Worm (Caenorhabditis elegans) whole organism, L1 larva: ENCODE measurements around the gene fbxb-117.

Experiments used
- C16A3.4 ChIP-seq: fragments of 150-350 bp; optimal IDR thresholded peaks from 2 replicates; lab custom pipeline; 2014; ENCODE audit warnings: missing biosample characterization, missing genetic modification characterization
- C34B4.2 ChIP-seq: sonication (generic microtip); optimal IDR thresholded peaks from 2 replicates; lab custom pipeline; 2017; ENCODE audit warnings: mild to moderate bottlenecking, missing genetic modification characterization, missing compliant biosample characterization
- F16B12.6 ChIP-seq: fragments of 150-350 bp; optimal IDR thresholded peaks from 2 replicates; lab custom pipeline; 2014; ENCODE audit warnings: missing biosample characterization, missing genetic modification characterization
- ama-1 ChIP-seq: fragments of 150-350 bp; optimal IDR thresholded peaks from 2 replicates; lab custom pipeline; 2014
- blmp-1 ChIP-seq: fragments of 150-350 bp; optimal IDR thresholded peaks from 2 replicates; lab custom pipeline; 2014; ENCODE audit warnings: missing biosample characterization, missing genetic modification characterization
- ceh-8 ChIP-seq: fragments of 200-800 bp; sonication (Bioruptor generic); optimal IDR thresholded peaks from 2 replicates; lab custom pipeline; 2018; ENCODE audit warnings: mild to moderate bottlenecking, missing genetic modification characterization, moderate library complexity, missing compliant biosample characterization
- ceh-88 ChIP-seq: fragments of 200-800 bp; sonication (Bioruptor generic); IDR thresholded peaks from 2 replicates; pipeline ENCODE4 v1.3.6; 2022; ENCODE audit warnings: missing genetic modification characterization, missing compliant biosample characterization
- ceh-90 ChIP-seq: sonication (generic microtip); optimal IDR thresholded peaks from 2 replicates; lab custom pipeline; 2016; ENCODE audit warnings: missing genetic modification characterization, missing compliant biosample characterization
- ces-1 ChIP-seq: fragments of 150-350 bp; optimal IDR thresholded peaks from 2 replicates; lab custom pipeline; 2014; ENCODE audit warnings: missing biosample characterization, missing genetic modification reagents, missing genetic modification characterization
- dpl-1 ChIP-seq, 3 experiments: fragments of 150-350 bp in 2 of 3; sonication (generic microtip) in 1 of 3; optimal IDR thresholded peaks; 2 replicates each; lab custom pipeline; 2014 to 2017; ENCODE audit warnings: missing biosample characterization in 3 of 3, missing genetic modification characterization in 3 of 3, missing genetic modification reagents in 3 of 3
- dsc-1 ChIP-seq: sonication (generic microtip); optimal IDR thresholded peaks from 2 replicates; lab custom pipeline; 2016; ENCODE audit warnings: mild to moderate bottlenecking, missing genetic modification characterization, missing compliant biosample characterization
- efl-1 ChIP-seq, 4 experiments: fragments of 150-350 bp; optimal IDR thresholded peaks in 3 of 4; peaks in 1 of 4; 1 replicate in 1 of 4; 2 replicates in 3 of 4; lab custom pipeline; 2014; ENCODE audit warnings: missing biosample characterization in 2 of 4, missing genetic modification characterization in 2 of 4, missing genetic modification reagents in 2 of 4
- fkh-10 ChIP-seq: sonication (generic microtip); optimal IDR thresholded peaks from 2 replicates; lab custom pipeline; 2017; ENCODE audit warnings: missing biosample characterization, missing genetic modification reagents, missing genetic modification characterization
- fkh-8 ChIP-seq: sonication (generic microtip); optimal IDR thresholded peaks from 2 replicates; lab custom pipeline; 2016; ENCODE audit warnings: mild to moderate bottlenecking, missing genetic modification characterization, missing compliant biosample characterization
- fos-1 ChIP-seq: fragments of 150-350 bp; optimal IDR thresholded peaks from 2 replicates; lab custom pipeline; 2014; ENCODE audit warnings: missing biosample characterization, missing genetic modification characterization
- hlh-17 ChIP-seq: fragments of 200-800 bp; sonication (Bioruptor generic); optimal IDR thresholded peaks from 2 replicates; lab custom pipeline; 2018; ENCODE audit warnings: missing genetic modification characterization, mild to moderate bottlenecking, missing compliant biosample characterization, moderate library complexity, borderline replicate concordance
- hlh-4 ChIP-seq: sonication (generic microtip); optimal IDR thresholded peaks from 2 replicates; lab custom pipeline; 2016; ENCODE audit warnings: mild to moderate bottlenecking, missing genetic modification characterization, missing compliant biosample characterization
- hpl-2 ChIP-seq: fragments of 150-350 bp; optimal IDR thresholded peaks from 2 replicates; lab custom pipeline; 2014; ENCODE audit warnings: missing biosample characterization, missing genetic modification reagents, missing genetic modification characterization
- isw-1 ChIP-seq: fragments of 200-800 bp; sonication (Bioruptor generic); IDR thresholded peaks from 2 replicates; pipeline ENCODE4 v1.3.6; 2022; ENCODE audit warnings: missing genetic modification characterization, missing compliant biosample characterization
- lin-13 ChIP-seq: fragments of 150-350 bp; optimal IDR thresholded peaks from 2 replicates; lab custom pipeline; 2014; ENCODE audit warnings: missing biosample characterization, missing genetic modification reagents, missing genetic modification characterization
- lin-39 ChIP-seq: fragments of 150-350 bp; optimal IDR thresholded peaks from 2 replicates; lab custom pipeline; 2014; ENCODE audit warnings: missing biosample characterization, missing genetic modification reagents, missing genetic modification characterization
- lir-3 ChIP-seq: sonication (generic microtip); optimal IDR thresholded peaks from 2 replicates; lab custom pipeline; 2016; ENCODE audit warnings: mild to moderate bottlenecking, missing genetic modification characterization, moderate library complexity, missing compliant biosample characterization; ENCODE audit not compliant: poor library complexity
- lsy-2 ChIP-seq, 2 experiments: fragments of 150-350 bp; optimal IDR thresholded peaks; 2 replicates each; lab custom pipeline; 2014; ENCODE audit warnings: missing biosample characterization in 2 of 2, missing genetic modification characterization in 2 of 2
- mef-2 ChIP-seq: fragments of 150-350 bp; optimal IDR thresholded peaks from 2 replicates; lab custom pipeline; 2014; ENCODE audit warnings: missing biosample characterization, missing genetic modification characterization
- mep-1 ChIP-seq: fragments of 150-350 bp; optimal IDR thresholded peaks from 2 replicates; lab custom pipeline; 2014; ENCODE audit warnings: missing biosample characterization, missing genetic modification characterization
- nhr-19 ChIP-seq: fragments of 200-800 bp; sonication (Bioruptor generic); conservative IDR thresholded peaks from 2 replicates; pipeline ENCODE4 v1.3.6; 2022; ENCODE audit warnings: missing genetic modification characterization, missing compliant biosample characterization
- nhr-20 ChIP-seq: sonication (generic microtip); optimal IDR thresholded peaks from 2 replicates; lab custom pipeline; 2016; ENCODE audit warnings: mild to moderate bottlenecking, missing genetic modification characterization, missing compliant biosample characterization
- nhr-237 ChIP-seq: fragments of 150-350 bp; optimal IDR thresholded peaks from 2 replicates; lab custom pipeline; 2014; ENCODE audit warnings: missing biosample characterization, missing genetic modification characterization
- nhr-71 ChIP-seq: sonication (generic microtip); optimal IDR thresholded peaks from 2 replicates; lab custom pipeline; 2016; ENCODE audit warnings: mild to moderate bottlenecking, missing genetic modification characterization, moderate library complexity, missing compliant biosample characterization
- nhr-76 ChIP-seq: sonication (generic microtip); optimal IDR thresholded peaks from 2 replicates; lab custom pipeline; 2017; ENCODE audit warnings: missing biosample characterization, missing genetic modification characterization
- nhr-77 ChIP-seq: fragments of 150-350 bp; optimal IDR thresholded peaks from 2 replicates; lab custom pipeline; 2014; ENCODE audit warnings: missing biosample characterization, missing genetic modification characterization
- nhr-85 ChIP-seq: sonication (generic microtip); peaks from one replicate; lab custom pipeline; 2016; ENCODE audit warnings: missing genetic modification characterization, inconsistent platforms, missing compliant biosample characterization
- skn-1 ChIP-seq: fragments of 150-350 bp; optimal IDR thresholded peaks from 2 replicates; lab custom pipeline; 2014; ENCODE audit warnings: missing biosample characterization, missing genetic modification characterization
- sox-4 ChIP-seq: sonication (generic microtip); optimal IDR thresholded peaks from 2 replicates; lab custom pipeline; 2016; ENCODE audit warnings: missing genetic modification characterization, missing compliant biosample characterization
- swsn-7 ChIP-seq: sonication (generic microtip); optimal IDR thresholded peaks from 2 replicates; lab custom pipeline; 2016; ENCODE audit warnings: missing genetic modification characterization, missing compliant biosample characterization
- tlp-1 ChIP-seq: fragments of 150-350 bp; optimal IDR thresholded peaks from 2 replicates; lab custom pipeline; 2014; ENCODE audit warnings: missing biosample characterization, missing genetic modification characterization
- unc-30 ChIP-seq: sonication (generic microtip); optimal IDR thresholded peaks from 2 replicates; lab custom pipeline; 2017; ENCODE audit warnings: missing biosample characterization, missing genetic modification characterization
- unc-86 ChIP-seq: sonication (generic microtip); optimal IDR thresholded peaks from 2 replicates; lab custom pipeline; 2016; ENCODE audit warnings: missing genetic modification characterization, missing compliant biosample characterization
- unc-98 ChIP-seq: fragments of 200-800 bp; sonication (Bioruptor generic); IDR thresholded peaks from 2 replicates; pipeline ENCODE4 v1.3.6; 2022; ENCODE audit warnings: missing genetic modification characterization, missing compliant biosample characterization
- vab-15 ChIP-seq: sonication (generic microtip); optimal IDR thresholded peaks from 2 replicates; lab custom pipeline; 2017; ENCODE audit warnings: missing genotype, mild to moderate bottlenecking, missing genetic modification characterization, missing compliant biosample characterization
- zag-1 ChIP-seq: fragments of 150-350 bp; optimal IDR thresholded peaks from 2 replicates; lab custom pipeline; 2014; ENCODE audit warnings: missing biosample characterization, missing genetic modification characterization
- zip-4 ChIP-seq: fragments of 200-800 bp; sonication (Bioruptor generic); optimal IDR thresholded peaks from 2 replicates; lab custom pipeline; 2018; ENCODE audit warnings: mild to moderate bottlenecking, missing genetic modification characterization, moderate library complexity, missing compliant biosample characterization
- ztf-11 ChIP-seq, 2 experiments: sonication (generic microtip); optimal IDR thresholded peaks; 2 replicates each; lab custom pipeline; 2016 to 2017; ENCODE audit warnings: missing genetic modification characterization in 2 of 2, missing biosample characterization in 1 of 2, missing compliant biosample characterization in 1 of 2

Gene fbxb-117

ce11 chrV:19293025-19293424 lies 10.6 kb downstream of the fbxb-117 start, which contains the start of gene F55C9.5:
F55C9.5 (minus strand) TSS chrV:19293125.
- no peak for TF ChIP-seq vab-15 (tag; lab: Kevin White, UChicago)
- TF ChIP-seq ceh-8 (GFP tag; lab: Kevin White, UChicago), result no peak
- no peak for TF ChIP-seq ama-1
- TF ChIP-seq F16B12.6 (tag; lab: Kevin White, UChicago), result no peak
- TF ChIP-seq lin-13 (GFP tag; lab: Kevin White, UChicago), result no peak
- TF ChIP-seq dsc-1, result no peak
- TF ChIP-seq, all 84 proteins: peak for 0

- TF ChIP-seq hlh-4 (tag; lab: Kevin White, UChicago), result no peak
- no peak for TF ChIP-seq nhr-77 (tag; lab: Kevin White, UChicago)
- no peak for TF ChIP-seq lin-13 (GFP tag; lab: Kevin White, UChicago)
- TF ChIP-seq isw-1 (GFP tag; lab: Robert Waterston, UW), result no peak
- no peak for TF ChIP-seq ceh-88 (GFP tag; lab: Robert Waterston, UW)
- no peak for TF ChIP-seq blmp-1 (tag; lab: Kevin White, UChicago)
- no peak for TF ChIP-seq nhr-237 (tag; lab: Kevin White, UChicago)
- TF ChIP-seq sox-4 (tag; lab: Kevin White, UChicago), result no peak
- TF ChIP-seq C16A3.4 (tag; lab: Kevin White, UChicago), result no peak
- no peak for TF ChIP-seq hlh-17 (GFP tag; lab: Kevin White, UChicago)
- TF ChIP-seq swsn-7 (tag; lab: Kevin White, UChicago), result no peak
- TF ChIP-seq mep-1 (tag; lab: Kevin White, UChicago), result no peak
- no peak for TF ChIP-seq mef-2 (tag; lab: Kevin White, UChicago)
Observed at ce11 chrV:19296723-19297122, 14.3 kb downstream of the fbxb-117 start, which contains the start of gene F55C9.6. F55C9.6 (minus strand) TSS chrV:19296823.

- TF ChIP-seq isw-1 (GFP tag; lab: Robert Waterston, UW) (no peak), ztf-11 (tag; optimal IDR thresholded peaks at IDR 0.05; lab: Kevin White, UChicago) (no peak), C34B4.2 (tag; lab: Kevin White, UChicago) (no peak), tlp-1 (tag; lab: Kevin White, UChicago) (no peak), unc-86 (tag; lab: Kevin White, UChicago) (no peak), nhr-20 (tag; lab: Kevin White, UChicago) (no peak), unc-98 (GFP tag; lab: Robert Waterston, UW) (no peak), vab-15 (tag; lab: Kevin White, UChicago) (no peak), lin-13 (GFP tag; lab: Kevin White, UChicago) (no peak), nhr-76 (no peak), skn-1 (tag; lab: Kevin White, UChicago) (no peak), lsy-2 (tag; optimal IDR thresholded peaks at IDR 0.05; lab: Kevin White, UChicago) (no peak), fos-1 (tag; lab: Kevin White, UChicago) (no peak), ces-1 (GFP tag; lab: Kevin White, UChicago) (no peak), nhr-71 (no peak), nhr-85 (no peak)
Observed at ce11 chrV:19297510-19297909, 15.1 kb downstream of the fbxb-117 start, which contains the start of gene fbxb-60. fbxb-60 (plus strand) TSS chrV:19297810.

DNA sequence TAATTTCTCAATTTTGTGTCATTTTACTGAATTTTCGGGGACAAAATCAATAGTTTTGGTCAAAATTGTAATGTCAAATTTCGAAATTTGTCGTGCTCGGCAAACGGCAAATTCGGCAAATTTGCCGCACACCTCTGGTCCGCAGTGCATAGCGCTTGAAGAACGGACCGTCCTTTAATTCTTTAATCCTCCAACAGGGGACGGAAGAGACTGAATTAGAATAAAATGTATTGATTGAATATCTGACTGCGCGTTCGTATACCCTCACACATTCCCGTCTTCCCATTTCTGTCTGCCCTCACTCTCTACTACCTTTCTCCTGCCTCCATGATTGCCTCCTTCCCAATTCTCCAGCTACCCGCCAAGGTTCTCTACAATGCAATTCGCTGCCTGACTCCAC lies 16.8 kb downstream of the fbxb-117 start, which contains the start of gene F55C9.14:
TSS of gene F55C9.14 (plus strand) at position 301 of the 400 bp plus-strand sequence.
- TF ChIP-seq zag-1, result no peak
- no peak for TF ChIP-seq lin-39
- no peak for TF ChIP-seq nhr-19 (GFP tag; lab: Robert Waterston, UW)
- TF ChIP-seq fkh-10 (GFP tag; lab: Kevin White, UChicago), result no peak
- no peak for TF ChIP-seq fkh-8 (tag; lab: Kevin White, UChicago)
- TF ChIP-seq ceh-90 (tag; lab: Kevin White, UChicago), result no peak
- no peak for TF ChIP-seq unc-30 (tag; lab: Kevin White, UChicago)
- no peak for TF ChIP-seq sox-4 (tag; lab: Kevin White, UChicago)
- no peak for TF ChIP-seq zip-4
- no peak for TF ChIP-seq hpl-2 (GFP tag; lab: Kevin White, UChicago)
- no peak for TF ChIP-seq lir-3 (tag; lab: Kevin White, UChicago)
- no peak for TF ChIP-seq dpl-1 (GFP tag; optimal IDR thresholded peaks at IDR 0.05; lab: Kevin White, UChicago)
- no peak for TF ChIP-seq efl-1 (optimal IDR thresholded peaks at IDR 0.05; lab: Kevin White, UChicago)
- no peak for TF ChIP-seq efl-1 (GFP tag; optimal IDR thresholded peaks at IDR 0.05 in 1 of 2; lab: Kevin White, UChicago)
